Fruit fly (Drosophila melanogaster) whole organism, embryonic: ENCODE results near the gene CG31029.

ENCODE experiments used
- CG11398 ChIP-seq: fragments of 200-800 bp; sonication (Bioruptor generic); optimal IDR thresholded peaks from 2 replicates; lab custom pipeline; 2016; ENCODE audit warnings: missing biosample characterization, missing genetic modification characterization
- CG12299 ChIP-seq: fragments of 200-800 bp; sonication (Bioruptor generic); optimal IDR thresholded peaks from 2 replicates; lab custom pipeline; 2018; ENCODE audit warnings: missing biosample characterization, mild to moderate bottlenecking, missing genetic modification characterization
- CG14014 ChIP-seq: fragments of 200-800 bp; sonication (Bioruptor generic); IDR thresholded peaks from 2 replicates; pipeline ENCODE4 v1.3.6; 2022; ENCODE audit warnings: missing biosample characterization, missing genetic modification characterization
- CG14860 ChIP-seq: fragments of 200-800 bp; sonication (Bioruptor generic); IDR thresholded peaks from 3 replicates; pipeline ENCODE4 v1.3.6; 2022; ENCODE audit warnings: missing biosample characterization, missing genetic modification characterization; ENCODE audit not compliant: partially characterized antibody
- CG1529 ChIP-seq: fragments of 200-800 bp; sonication (Bioruptor generic); optimal IDR thresholded peaks from 3 replicates; lab custom pipeline; 2018; ENCODE audit warnings: missing biosample characterization, missing genetic modification characterization
- CG16813 ChIP-seq: fragments of 200-800 bp; sonication (Bioruptor generic); IDR thresholded peaks from 3 replicates; pipeline ENCODE4 v1.3.6; 2022; ENCODE audit warnings: missing biosample characterization, missing genetic modification characterization; ENCODE audit not compliant: partially characterized antibody
- CG16863 ChIP-seq: fragments of 200-800 bp; sonication (Bioruptor generic); optimal IDR thresholded peaks from 3 replicates; lab custom pipeline; 2016; ENCODE audit warnings: missing biosample characterization, missing genetic modification characterization
- CG17328 ChIP-seq: fragments of 200-800 bp; sonication (Bioruptor generic); IDR thresholded peaks from 2 replicates; pipeline ENCODE4 v1.3.6; 2022; ENCODE audit warnings: missing biosample characterization, missing genetic modification characterization
- CG17802 ChIP-seq: fragments of 200-800 bp; sonication (Bioruptor generic); optimal IDR thresholded peaks from 2 replicates; lab custom pipeline; 2018; ENCODE audit warnings: missing biosample characterization, mild to moderate bottlenecking, missing genetic modification characterization, moderate library complexity
- CG2889 ChIP-seq: fragments of 200-800 bp; sonication (Bioruptor generic); IDR thresholded peaks from 3 replicates; pipeline ENCODE4 v1.3.6; 2022; ENCODE audit warnings: missing biosample characterization, missing genetic modification characterization
- CG3995 ChIP-seq: fragments of 200-800 bp; sonication (Bioruptor generic); optimal IDR thresholded peaks from 3 replicates; lab custom pipeline; 2016; ENCODE audit warnings: missing biosample characterization, missing genetic modification characterization
- CG42726 ChIP-seq: fragments of 200-800 bp; sonication (Bioruptor generic); IDR thresholded peaks from 2 replicates; pipeline ENCODE4 v1.3.6; 2022; ENCODE audit warnings: missing biosample characterization, missing genetic modification characterization; ENCODE audit not compliant: partially characterized antibody
- CG43689 ChIP-seq: fragments of 200-800 bp; sonication (Bioruptor generic); IDR thresholded peaks from 2 replicates; pipeline ENCODE4 v1.3.6; 2022; ENCODE audit warnings: missing biosample characterization, missing genetic modification characterization
- CG5953 ChIP-seq: fragments of 200-800 bp; sonication (Bioruptor generic); IDR thresholded peaks from 2 replicates; pipeline ENCODE4 v1.3.6; 2022; ENCODE audit warnings: missing biosample characterization, missing genetic modification characterization
- CG6254 ChIP-seq: fragments of 200-800 bp; sonication (Bioruptor generic); optimal IDR thresholded peaks from 3 replicates; lab custom pipeline; 2017; ENCODE audit warnings: mild to moderate bottlenecking, missing biosample characterization, missing genetic modification reagents, missing genetic modification characterization
- CG7839 ChIP-seq: fragments of 200-800 bp; sonication (Bioruptor generic); optimal IDR thresholded peaks from 3 replicates; lab custom pipeline; 2018; ENCODE audit warnings: missing biosample characterization, mild to moderate bottlenecking, missing genetic modification characterization, moderate library complexity
- CG9797 ChIP-seq: fragments of 200-800 bp; sonication (Bioruptor generic); optimal IDR thresholded peaks from 3 replicates; lab custom pipeline; 2018; ENCODE audit warnings: missing biosample characterization, mild to moderate bottlenecking, missing genetic modification characterization
- Hey ChIP-seq: fragments of 200-800 bp; sonication (Bioruptor generic); optimal IDR thresholded peaks from 3 replicates; lab custom pipeline; 2018; ENCODE audit warnings: missing biosample characterization, mild to moderate bottlenecking, missing genetic modification characterization
- HmgZ ChIP-seq: fragments of 200-800 bp; sonication (Bioruptor generic); optimal IDR thresholded peaks from 2 replicates; lab custom pipeline; 2018; ENCODE audit warnings: missing biosample characterization, mild to moderate bottlenecking, missing genetic modification characterization
- Hr78 ChIP-seq, 2 experiments: fragments of 200-800 bp in 1 of 2; fragments of >200 bp in 1 of 2; sonication (Bioruptor generic) in 1 of 2; optimal IDR thresholded peaks; 2 replicates each; lab custom pipeline; 2017 to 2019; ENCODE audit warnings: missing biosample characterization in 2 of 2, missing genetic modification characterization in 2 of 2, mild to moderate bottlenecking in 1 of 2, moderate library complexity in 1 of 2
- Lim3 ChIP-seq: fragments of 200-800 bp; sonication (Bioruptor generic); IDR thresholded peaks from 2 replicates; pipeline ENCODE4 v1.3.6; 2022; ENCODE audit warnings: missing biosample characterization, missing genetic modification characterization
- Max ChIP-seq: fragments of 200-800 bp; sonication (Bioruptor generic); optimal IDR thresholded peaks from 2 replicates; lab custom pipeline; 2016; ENCODE audit warnings: missing biosample characterization, mild to moderate bottlenecking, missing genetic modification characterization
- NC2β ChIP-seq: fragments of 200-800 bp; sonication (Bioruptor generic); optimal IDR thresholded peaks from 2 replicates; lab custom pipeline; 2016; ENCODE audit warnings: missing biosample characterization, missing genetic modification characterization
- NfI ChIP-seq: fragments of 200-800 bp; sonication (Bioruptor generic); optimal IDR thresholded peaks from 3 replicates; lab custom pipeline; 2018; ENCODE audit warnings: missing biosample characterization, mild to moderate bottlenecking, missing genetic modification characterization, moderate library complexity
- Vsx1 ChIP-seq: fragments of 200-800 bp; sonication (Bioruptor generic); optimal IDR thresholded peaks from 2 replicates; lab custom pipeline; 2017; ENCODE audit warnings: missing biosample characterization, mild to moderate bottlenecking, missing genetic modification characterization, missing genetic modification reagents
- amos ChIP-seq: fragments of 200-800 bp; sonication (Bioruptor generic); IDR thresholded peaks from 2 replicates; pipeline ENCODE4 v1.3.6; 2022; ENCODE audit warnings: missing biosample characterization, missing genetic modification characterization; ENCODE audit not compliant: partially characterized antibody
- ara ChIP-seq: fragments of 200-800 bp; sonication (Bioruptor generic); IDR thresholded peaks from 2 replicates; pipeline ENCODE4 v1.3.6; 2022; ENCODE audit warnings: missing biosample characterization, missing genetic modification characterization
- bowl ChIP-seq: fragments of 200-800 bp; sonication (Bioruptor generic); IDR thresholded peaks from 2 replicates; pipeline ENCODE4 v1.3.6; 2022; ENCODE audit warnings: missing biosample characterization, missing genetic modification characterization
- crc ChIP-seq: fragments of 200-800 bp; sonication (Bioruptor generic); optimal IDR thresholded peaks from 2 replicates; lab custom pipeline; 2016; ENCODE audit warnings: missing biosample characterization, missing genetic modification characterization
- da ChIP-seq: fragments of 200-800 bp; sonication (Bioruptor generic); optimal IDR thresholded peaks from 2 replicates; lab custom pipeline; 2016; ENCODE audit warnings: missing biosample characterization, missing genetic modification characterization
- disco-r ChIP-seq: fragments of 200-800 bp; sonication (Bioruptor generic); optimal IDR thresholded peaks from 2 replicates; lab custom pipeline; 2016; ENCODE audit warnings: missing biosample characterization, missing genetic modification characterization
- ems ChIP-seq: fragments of 200-800 bp; sonication (Bioruptor generic); optimal IDR thresholded peaks from 3 replicates; lab custom pipeline; 2016; ENCODE audit warnings: missing biosample characterization, missing genetic modification characterization
- gem ChIP-seq: fragments of 200-800 bp; sonication (Bioruptor generic); optimal IDR thresholded peaks from 2 replicates; lab custom pipeline; 2019; ENCODE audit warnings: missing biosample characterization, mild to moderate bottlenecking, missing genetic modification characterization, moderate library complexity
- gsb ChIP-seq: fragments of 200-800 bp; sonication (Bioruptor generic); IDR thresholded peaks from 2 replicates; pipeline ENCODE4 v1.3.6; 2022; ENCODE audit warnings: missing biosample characterization, missing genetic modification characterization
- gsb-n ChIP-seq: fragments of 200-800 bp; sonication (Bioruptor generic); optimal IDR thresholded peaks from 3 replicates; lab custom pipeline; 2018; ENCODE audit warnings: missing biosample characterization, mild to moderate bottlenecking, missing genetic modification characterization
- hb ChIP-seq: fragments of 200-800 bp; sonication (Bioruptor generic); IDR thresholded peaks from 3 replicates; pipeline ENCODE4 v1.3.6; 2022; ENCODE audit warnings: missing biosample characterization, missing genetic modification characterization; ENCODE audit not compliant: partially characterized antibody
- hbn ChIP-seq: fragments of 200-800 bp; sonication (Bioruptor generic); IDR thresholded peaks from 2 replicates; pipeline ENCODE4 v1.3.6; 2022; ENCODE audit warnings: missing biosample characterization, missing genetic modification characterization; ENCODE audit not compliant: partially characterized antibody
- insv ChIP-seq, 2 experiments: fragments of 200-800 bp; sonication (Bioruptor generic); optimal IDR thresholded peaks; 3 replicates each; lab custom pipeline; 2016 to 2018; ENCODE audit warnings: missing biosample characterization in 2 of 2, missing genetic modification characterization in 2 of 2
- jing ChIP-seq: fragments of 200-800 bp; sonication (Bioruptor generic); optimal IDR thresholded peaks from 2 replicates; lab custom pipeline; 2018; ENCODE audit warnings: missing biosample characterization, mild to moderate bottlenecking, missing genetic modification characterization
- kni ChIP-seq: fragments of 200-800 bp; sonication (Bioruptor generic); optimal IDR thresholded peaks from 3 replicates; lab custom pipeline; 2017; ENCODE audit warnings: mild to moderate bottlenecking, missing biosample characterization, missing genetic modification reagents, missing genetic modification characterization
- lilli ChIP-seq: fragments of 200-800 bp; sonication (Bioruptor generic); optimal IDR thresholded peaks from 3 replicates; lab custom pipeline; 2016; ENCODE audit warnings: missing biosample characterization, missing genetic modification characterization
- lov ChIP-seq, 2 experiments: fragments of 200-800 bp in 1 of 2; fragments of >200 bp in 1 of 2; sonication (Bioruptor generic) in 1 of 2; IDR thresholded peaks in 1 of 2; optimal IDR thresholded peaks in 1 of 2; 2 replicates in 1 of 2; 3 replicates in 1 of 2; pipeline versions ENCODE4 v1.3.6 to Lab custom; 2017 to 2022; ENCODE audit warnings: missing biosample characterization in 1 of 2, missing genetic modification characterization in 1 of 2
- nerfin-1 ChIP-seq: fragments of 200-800 bp; sonication (Bioruptor generic); optimal IDR thresholded peaks from 3 replicates; lab custom pipeline; 2019; ENCODE audit warnings: missing biosample characterization, mild to moderate bottlenecking, missing genetic modification characterization, moderate library complexity
- repo ChIP-seq: fragments of 200-800 bp; sonication (Bioruptor generic); optimal IDR thresholded peaks from 2 replicates; lab custom pipeline; 2016; ENCODE audit warnings: missing biosample characterization, missing genetic modification characterization
- sens ChIP-seq: fragments of 200-800 bp; sonication (Bioruptor generic); peaks from one replicate; lab custom pipeline; 2016; ENCODE audit warnings: missing biosample characterization, missing genetic modification characterization
- sug ChIP-seq: fragments of 200-800 bp; optimal IDR thresholded peaks from 2 replicates; lab custom pipeline; 2019; ENCODE audit warnings: missing biosample characterization, mild to moderate bottlenecking, missing genetic modification characterization, moderate library complexity
- toy ChIP-seq: fragments of 200-800 bp; sonication (Bioruptor generic); IDR thresholded peaks from 2 replicates; pipeline ENCODE4 v1.3.6; 2022; ENCODE audit warnings: missing biosample characterization, missing genetic modification characterization
- tup ChIP-seq: fragments of 200-800 bp; sonication (Bioruptor generic); optimal IDR thresholded peaks from 2 replicates; lab custom pipeline; 2016; ENCODE audit warnings: missing biosample characterization, mild to moderate bottlenecking, missing genetic modification characterization, moderate library complexity
- vfl ChIP-seq: fragments of 200-800 bp; sonication (Bioruptor generic); optimal IDR thresholded peaks from 2 replicates; lab custom pipeline; 2016; ENCODE audit warnings: missing biosample characterization, missing genetic modification characterization
- zen2 ChIP-seq: fragments of 200-800 bp; sonication (Bioruptor generic); IDR thresholded peaks from 3 replicates; pipeline ENCODE4 v1.3.6; 2022; ENCODE audit warnings: missing biosample characterization, missing genetic modification characterization; ENCODE audit not compliant: partially characterized antibody
- zf30C ChIP-seq: fragments of 200-800 bp; sonication (Bioruptor generic); optimal IDR thresholded peaks from 3 replicates; lab custom pipeline; 2018; ENCODE audit warnings: missing biosample characterization, mild to moderate bottlenecking, missing genetic modification characterization

CG31029 gene

DNA sequence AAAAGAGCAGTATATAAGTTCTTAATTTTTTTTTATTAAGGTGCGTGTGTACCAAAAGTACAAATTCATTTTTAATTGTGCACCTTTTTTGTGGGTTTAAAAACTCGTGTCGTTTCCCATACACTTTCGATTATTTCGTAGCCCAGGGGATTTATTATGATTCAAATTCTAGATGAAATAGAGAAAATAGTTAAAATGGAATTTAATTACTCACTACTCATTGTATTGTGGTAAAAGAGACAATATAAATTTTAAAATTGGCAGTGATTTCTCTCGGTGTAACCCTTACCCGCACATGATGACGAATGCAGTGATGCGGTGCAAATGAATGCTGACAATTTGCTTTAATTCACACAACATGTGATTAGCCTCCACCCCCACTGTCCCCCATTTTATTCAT lies 49.0 kb downstream of the CG31029 start (continued):
- TF ChIP-seq Hr78 (GFP tag; optimal IDR thresholded peaks at IDR 0.05; lab: Kevin White, UChicago) (no peak), CG14014 (GFP tag; lab: Robert Waterston, UW) (no peak), Hey (no peak), gsb (GFP tag; lab: Robert Waterston, UW) (no peak), nerfin-1 (no peak), vfl (GFP tag; lab: Kevin White, UChicago) (no peak), CG1529 (GFP tag; lab: Kevin White, UChicago) (no peak), hb (no peak), repo (GFP tag; lab: Kevin White, UChicago) (no peak), CG16813 (GFP tag; lab: Robert Waterston, UW) (no peak), zen2 (GFP tag; lab: Robert Waterston, UW) (no peak), CG2889 (no peak), ems (GFP tag; lab: Kevin White, UChicago) (no peak), CG11398 (no peak), jing (GFP tag; lab: Kevin White, UChicago) (no peak), Max (no peak), disco-r (GFP tag; lab: Kevin White, UChicago) (no peak), amos (GFP tag; lab: Robert Waterston, UW) (no peak), toy (GFP tag; lab: Robert Waterston, UW) (no peak), lov (optimal IDR thresholded peaks at IDR 0.05; lab: Kevin White, UChicago) (no peak), lov (GFP tag; IDR thresholded peaks at IDR 0.05; lab: Robert Waterston, UW) (no peak), CG12299 (tag; lab: Kevin White, UChicago) (no peak), gsb-n (tag; lab: Kevin White, UChicago) (no peak), Vsx1 (no peak), da (GFP tag; lab: Kevin White, UChicago) (no peak), CG9797 (GFP tag; lab: Kevin White, UChicago) (no peak), crc (GFP tag; lab: Kevin White, UChicago) (no peak), CG5953 (GFP tag; lab: Robert Waterston, UW) (no peak), sens (GFP tag; lab: Kevin White, UChicago) (peak; percentile 83), CG17328 (GFP tag; lab: Robert Waterston, UW) (no peak), hbn (GFP tag; lab: Robert Waterston, UW) (no peak), NfI (GFP tag; lab: Kevin White, UChicago) (no peak), lilli (no peak), CG42726 (GFP tag; lab: Robert Waterston, UW) (no peak), bowl (GFP tag; lab: Robert Waterston, UW) (no peak), CG14860 (GFP tag; lab: Robert Waterston, UW) (no peak), sug (no peak), Lim3 (GFP tag; lab: Robert Waterston, UW) (no peak), CG16863 (GFP tag; lab: Kevin White, UChicago) (no peak), ara (GFP tag; lab: Robert Waterston, UW) (no peak), CG7839 (tag; lab: Kevin White, UChicago) (no peak), CG43689 (GFP tag; lab: Robert Waterston, UW) (no peak), CG17802 (tag; lab: Kevin White, UChicago) (no peak), CG6254 (no peak), tup (GFP tag; lab: Kevin White, UChicago) (no peak), NC2β (GFP tag; lab: Kevin White, UChicago) (no peak), HmgZ (tag; lab: Kevin White, UChicago) (no peak), kni (GFP tag; lab: Kevin White, UChicago) (no peak), gem (tag; lab: Kevin White, UChicago) (peak; percentile 47), zf30C (GFP tag; lab: Kevin White, UChicago) (no peak), insv (GFP tag; optimal IDR thresholded peaks at IDR 0.05; lab: Kevin White, UChicago) (no peak), CG3995 (GFP tag; lab: Kevin White, UChicago) (no peak)
